Fruit fly (Drosophila melanogaster) Kc167 (cell line): ENCODE measurements around the gene Lkb1.

Experiments
- Myc ChIP-seq: fragments of >200 bp; optimal IDR thresholded peaks from 2 replicates; lab custom pipeline; 2017; ENCODE audit warnings: missing external identifiers
- Sin3A ChIP-seq: fragments of >200 bp; optimal IDR thresholded peaks from 2 replicates; lab custom pipeline; 2018; ENCODE audit warnings: missing external identifiers
- h ChIP-seq: fragments of >200 bp; optimal IDR thresholded peaks from 3 replicates; lab custom pipeline; 2018; ENCODE audit warnings: missing external identifiers
- insv ChIP-seq: fragments of >200 bp; optimal IDR thresholded peaks from 3 replicates; lab custom pipeline; 2018; ENCODE audit warnings: missing external identifiers
- psq ChIP-seq: fragments of >200 bp; optimal IDR thresholded peaks from 2 replicates; lab custom pipeline; 2017; ENCODE audit warnings: missing external identifiers
- ttk ChIP-seq: sonication (Bioruptor generic); optimal IDR thresholded peaks from 2 replicates; lab custom pipeline; 2017; ENCODE audit warnings: missing external identifiers

Lkb1 gene

DNA sequence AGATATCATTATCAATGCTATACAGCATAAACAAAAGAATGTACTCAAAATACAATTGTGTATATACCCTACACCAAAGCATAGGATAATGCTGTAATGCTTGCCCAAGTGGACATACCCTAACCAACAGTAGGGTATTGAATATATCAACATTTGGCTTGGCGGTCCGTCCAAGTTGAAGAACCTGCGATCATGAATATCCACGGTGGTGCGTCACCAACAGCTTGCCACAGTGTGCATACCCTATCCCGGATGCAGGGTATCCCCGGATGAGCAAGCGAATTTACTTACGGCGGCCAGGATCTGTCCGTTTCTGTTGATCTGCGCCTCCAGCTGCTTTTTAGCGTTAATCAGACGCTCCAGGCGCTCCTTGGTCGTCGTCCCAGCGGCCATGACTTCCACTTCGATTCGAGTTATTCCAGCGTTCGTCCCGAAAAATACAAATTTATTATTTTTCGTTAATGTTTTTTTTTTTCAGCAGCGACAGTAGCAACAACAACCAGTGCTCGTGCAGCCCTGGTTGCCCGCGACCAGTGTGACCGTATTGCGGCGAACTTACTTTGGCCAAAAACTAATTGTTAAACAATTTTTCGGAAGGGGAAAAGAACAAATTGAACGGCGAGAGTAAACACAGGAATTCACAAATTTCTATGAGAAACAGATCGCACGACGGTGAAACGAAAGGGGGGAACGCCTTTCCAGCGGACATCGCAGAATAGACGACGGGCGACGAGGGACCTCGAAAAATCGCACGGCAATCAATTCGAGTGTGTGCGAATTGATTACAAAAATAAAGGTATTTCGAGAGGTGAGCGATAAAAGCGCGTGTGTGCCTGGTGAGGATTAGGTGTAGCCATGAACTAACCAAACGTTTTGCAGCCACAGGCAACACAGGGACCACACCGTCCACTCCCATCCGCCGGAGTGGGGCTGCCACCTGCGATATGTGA lies at the start of gene Lkb1, which contains the start of gene CG9588:
Gene Lkb1 (plus strand): TSS at position 413 of the 950 bp plus-strand sequence.
Gene CG9588 (minus strand): TSS at position 545 of the 950 bp plus-strand sequence.
- TF ChIP-seq Sin3A (lab: Kevin White, UChicago) (no peak), h (lab: Kevin White, UChicago) (no peak), ttk (lab: Kevin White, UChicago) (no peak), psq (lab: Kevin White, UChicago) (no peak), Myc (lab: Kevin White, UChicago) (no peak), insv (lab: Kevin White, UChicago) (no peak)

DNA sequence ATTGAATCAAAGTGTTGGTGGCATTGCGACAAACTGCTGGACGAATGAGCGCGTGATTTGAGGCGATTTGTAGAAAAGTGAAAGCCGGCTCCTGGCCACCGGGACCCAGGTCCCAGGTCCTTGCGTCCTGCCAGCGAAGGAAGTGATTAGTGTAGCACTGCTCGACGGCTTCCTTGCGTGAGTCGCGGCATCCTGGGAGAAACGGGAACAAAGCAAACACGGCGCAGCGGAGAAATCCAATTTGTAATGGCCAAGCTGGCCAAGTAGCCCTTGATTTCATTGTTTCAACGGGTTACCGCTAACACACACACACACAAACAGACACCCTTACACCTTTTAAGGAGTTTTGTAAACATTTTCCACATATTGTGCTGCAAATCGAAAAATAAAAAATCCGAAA lies 44.7 kb upstream of the Lkb1 start, which contains the start of gene CG10841:
Gene CG10841 (plus strand): TSS at position 301 of the 400 bp plus-strand sequence.
- TF ChIP-seq ttk (lab: Kevin White, UChicago) = no peak
- no peak for TF ChIP-seq Sin3A (lab: Kevin White, UChicago)
- TF ChIP-seq Myc (lab: Kevin White, UChicago) = no peak
- TF ChIP-seq psq (lab: Kevin White, UChicago) = no peak
- TF ChIP-seq insv (lab: Kevin White, UChicago) = no peak
- no peak for TF ChIP-seq h (lab: Kevin White, UChicago)

DNA sequence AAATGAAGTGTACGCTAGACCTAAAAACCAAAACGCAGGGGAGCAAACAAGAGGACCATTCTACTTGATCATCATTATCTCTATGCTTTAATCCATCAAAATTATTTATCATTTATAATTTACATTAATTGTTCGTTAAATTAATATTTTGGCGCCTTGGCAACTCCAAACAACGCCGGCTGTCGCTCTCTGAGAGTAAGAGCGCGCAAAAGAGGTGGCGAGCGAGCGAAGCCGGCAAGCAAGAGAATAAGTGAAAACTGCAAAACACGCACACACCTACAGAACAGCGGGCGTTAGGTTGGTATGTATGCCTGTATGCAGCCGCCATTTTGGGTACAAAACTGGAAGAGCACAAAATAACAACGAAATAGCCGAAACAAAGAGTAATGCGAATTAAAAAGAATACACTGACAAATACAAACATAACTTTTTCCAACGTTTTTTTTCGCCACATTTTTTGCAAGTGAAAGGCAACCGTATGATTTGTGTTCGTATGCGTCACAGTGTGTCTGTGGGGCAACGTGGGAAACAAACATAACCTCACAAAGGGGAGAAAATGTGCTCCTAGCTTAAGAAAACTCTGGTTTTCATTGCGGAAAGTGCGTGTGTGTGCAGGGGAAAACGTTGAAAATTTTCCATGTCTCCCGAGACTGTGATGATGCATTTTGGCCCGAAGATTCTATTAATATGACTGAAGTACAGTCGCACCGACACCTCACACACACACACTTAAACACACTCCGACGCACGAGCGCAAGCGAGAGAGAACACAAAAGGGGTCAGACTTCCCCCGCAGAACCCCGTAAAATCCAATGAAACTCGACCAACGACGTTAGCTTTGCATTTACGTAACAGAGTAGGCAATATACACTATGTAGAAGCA lies 31.3 kb upstream of the Lkb1 start:
- TF ChIP-seq insv (lab: Kevin White, UChicago) (no peak), Myc (lab: Kevin White, UChicago) (no peak), psq (lab: Kevin White, UChicago) (no peak), h (lab: Kevin White, UChicago) (no peak), ttk (lab: Kevin White, UChicago) (no peak), Sin3A (lab: Kevin White, UChicago) (no peak)

DNA sequence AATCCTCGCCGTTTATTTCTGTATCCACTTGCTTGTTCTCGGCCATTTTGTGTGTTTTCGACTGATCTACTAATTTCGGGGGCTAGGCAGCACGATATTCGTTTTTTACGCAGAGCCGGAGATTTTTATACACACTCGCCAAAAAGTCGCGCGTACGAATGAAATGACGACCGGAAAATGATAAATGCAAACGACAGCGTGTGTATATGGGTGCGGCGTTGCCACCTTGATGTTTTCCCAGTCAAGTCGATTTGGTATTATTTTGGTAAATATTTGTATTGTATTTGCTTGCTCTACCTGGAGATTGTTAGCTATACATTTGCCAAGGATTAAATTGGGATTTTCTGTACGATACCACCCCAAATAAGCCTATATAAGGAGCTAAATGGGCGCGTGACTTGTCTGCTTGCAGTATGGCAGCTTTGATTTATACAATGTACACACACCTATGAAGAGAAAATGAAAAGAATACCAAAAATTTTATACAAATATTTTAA lies 30.4 kb upstream of the Lkb1 start, which contains the start of gene sqd:
Gene sqd (minus strand): TSS at position 431 of the 497 bp plus-strand sequence.
- TF ChIP-seq insv (lab: Kevin White, UChicago) = no peak
- TF ChIP-seq Sin3A (lab: Kevin White, UChicago) = no peak
- TF ChIP-seq Myc (lab: Kevin White, UChicago) = no peak
- no peak for TF ChIP-seq psq (lab: Kevin White, UChicago)
- no peak for TF ChIP-seq ttk (lab: Kevin White, UChicago)
- no peak for TF ChIP-seq h (lab: Kevin White, UChicago)

DNA sequence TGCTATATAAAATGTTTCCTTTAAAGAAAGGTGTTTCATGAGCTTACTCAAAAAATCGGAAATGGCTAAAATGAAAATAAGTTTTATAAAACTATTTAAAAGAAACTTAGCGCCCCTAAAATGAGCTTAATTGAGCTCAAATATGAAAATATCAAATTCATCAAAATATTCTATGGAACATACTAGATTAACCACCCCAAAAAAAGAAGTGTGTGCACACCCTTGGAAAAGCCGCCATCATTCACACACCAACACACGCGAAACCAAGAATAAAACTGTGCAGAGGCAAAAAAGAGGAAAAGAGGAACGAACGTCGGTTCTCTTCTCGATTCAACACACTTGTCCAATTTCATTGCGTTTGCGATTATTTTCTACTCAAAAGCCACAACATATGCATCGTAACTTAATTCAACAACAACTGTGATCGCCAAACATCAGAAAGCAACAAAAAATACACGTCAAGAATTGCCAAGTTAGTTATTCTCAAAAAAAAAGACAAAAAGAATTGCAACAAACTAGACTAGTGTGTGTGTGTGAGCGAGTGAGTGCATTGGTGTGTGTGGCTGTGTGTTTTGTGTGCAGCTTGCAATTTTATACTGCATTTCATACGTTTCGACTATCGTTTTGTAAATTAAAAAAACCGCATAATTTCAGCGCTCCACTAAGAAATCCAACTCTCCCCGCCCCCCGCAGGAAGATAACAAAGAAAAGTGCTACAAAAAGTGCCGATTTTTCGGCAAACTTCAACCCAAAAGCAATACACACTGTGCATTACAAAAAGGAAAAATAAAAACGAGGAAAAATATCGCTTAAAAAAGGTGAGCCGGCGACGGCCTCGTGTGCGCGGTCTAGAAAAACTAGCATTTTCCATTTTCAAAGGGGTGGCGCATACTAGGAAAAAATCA lies 29.4 kb upstream of the Lkb1 start, which contains the start of gene rin:
Gene rin (plus strand): TSS at position 276 of the 905 bp plus-strand sequence.
- TF ChIP-seq insv (lab: Kevin White, UChicago) (no peak), ttk (lab: Kevin White, UChicago) (no peak), psq (lab: Kevin White, UChicago) (no peak), Sin3A (lab: Kevin White, UChicago) (no peak), h (lab: Kevin White, UChicago) (no peak), Myc (lab: Kevin White, UChicago) (no peak)

DNA sequence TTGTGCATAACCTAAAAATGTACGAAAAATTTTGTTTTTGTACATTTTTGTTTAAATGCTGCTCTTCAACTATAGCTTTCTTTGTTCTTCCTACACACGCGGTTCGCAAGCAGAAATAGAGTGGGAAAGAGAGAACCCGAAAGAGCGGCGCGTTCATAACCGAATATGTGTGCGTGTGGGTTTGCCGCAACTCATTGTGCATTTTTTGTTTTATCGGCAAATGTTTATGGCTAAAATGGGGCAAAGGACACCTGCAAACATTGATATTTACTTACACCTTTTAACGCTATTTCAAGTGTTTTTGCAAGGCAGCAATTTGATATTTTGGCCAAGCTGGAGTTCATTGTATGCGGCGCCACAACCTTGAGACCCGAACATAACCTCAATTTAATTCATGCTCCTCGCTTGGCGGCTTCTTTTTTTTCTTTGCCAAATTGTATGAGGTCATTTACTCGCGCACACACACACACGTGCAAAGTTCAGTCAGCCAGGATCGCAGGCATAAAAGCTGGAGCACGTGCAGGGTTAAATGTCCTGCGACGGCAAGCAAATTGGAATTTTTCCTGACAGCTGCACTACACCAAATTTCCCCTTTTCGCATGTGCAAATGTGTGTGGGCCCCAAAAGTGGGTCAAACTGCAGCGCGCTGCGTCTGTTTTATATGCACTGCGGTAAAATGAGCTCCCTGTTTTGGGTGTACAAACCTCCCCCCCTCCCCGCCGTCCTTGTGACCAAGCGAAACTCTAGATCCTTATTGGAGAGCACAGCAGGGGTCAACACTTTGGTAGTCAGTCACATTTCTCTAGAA lies 28.4 kb upstream of the Lkb1 start:
- TF ChIP-seq Sin3A (lab: Kevin White, UChicago) (no peak), Myc (lab: Kevin White, UChicago) (no peak), insv (lab: Kevin White, UChicago) (no peak), psq (lab: Kevin White, UChicago) (no peak), ttk (lab: Kevin White, UChicago) (no peak), h (lab: Kevin White, UChicago) (no peak)

DNA sequence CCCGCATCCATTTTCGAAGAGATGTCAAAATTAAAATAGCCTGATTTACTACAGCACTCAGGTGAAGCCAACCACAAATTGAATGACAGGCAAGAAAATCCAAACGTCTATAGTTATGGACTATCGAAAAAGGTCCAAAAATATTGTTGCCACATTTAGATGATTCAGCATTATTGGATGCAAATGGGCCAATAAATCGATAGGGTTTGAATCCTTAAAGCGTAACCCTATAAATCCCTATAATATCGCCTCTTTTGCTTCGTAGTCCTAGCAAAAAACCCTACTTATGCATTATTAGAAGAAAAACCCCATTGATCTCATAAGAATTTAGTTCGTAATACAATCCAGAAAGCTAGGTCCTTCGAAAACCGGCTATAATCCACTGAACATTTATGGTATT lies 20.1 kb upstream of the Lkb1 start, which contains the start of gene Rbp4:
Gene Rbp4 (minus strand): TSS at position 101 of the 400 bp plus-strand sequence.
- no peak for TF ChIP-seq Sin3A (lab: Kevin White, UChicago)
- TF ChIP-seq insv (lab: Kevin White, UChicago) = no peak
- TF ChIP-seq ttk (lab: Kevin White, UChicago) = no peak
- no peak for TF ChIP-seq Myc (lab: Kevin White, UChicago)
- no peak for TF ChIP-seq h (lab: Kevin White, UChicago)
- TF ChIP-seq psq (lab: Kevin White, UChicago) = no peak

DNA sequence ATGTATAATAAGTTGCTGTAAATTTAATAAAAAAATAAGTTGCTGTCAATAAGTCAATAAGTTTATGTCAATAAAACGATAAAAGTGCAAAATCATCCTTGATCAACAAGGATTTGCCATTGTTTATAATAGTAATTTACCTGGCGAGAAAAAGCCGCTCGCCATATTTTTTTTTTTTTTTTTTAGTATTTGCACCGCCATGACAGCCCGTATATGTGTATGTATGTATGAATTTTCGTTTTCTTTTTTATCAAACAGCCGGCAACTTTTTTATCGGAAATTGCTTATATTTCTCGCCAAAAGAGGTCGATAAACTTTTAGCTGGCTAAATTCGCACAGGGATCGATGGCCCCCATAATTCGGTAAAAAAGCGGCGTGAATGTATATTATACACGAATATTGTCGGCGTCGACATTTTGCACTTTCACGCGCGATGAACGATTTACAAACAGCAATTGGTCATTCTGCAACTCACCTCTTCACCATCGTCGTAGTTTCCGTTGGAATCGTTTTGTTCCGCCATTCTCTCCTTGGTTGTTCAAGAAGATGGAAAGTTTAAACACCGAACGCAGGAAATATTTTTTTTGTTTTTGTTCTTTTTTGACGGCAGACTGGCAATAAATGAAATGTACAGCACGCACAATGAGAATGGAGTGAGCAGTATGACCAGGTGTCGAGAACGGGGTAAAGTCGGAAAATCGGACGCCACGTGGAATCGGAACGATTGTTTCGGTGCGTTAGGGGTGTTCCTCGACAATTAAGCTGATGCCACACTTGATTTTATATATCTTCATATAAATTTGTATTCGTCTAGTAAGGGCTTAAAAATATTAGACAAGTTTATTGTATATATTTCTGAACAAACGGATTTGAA lies 16.2 kb upstream of the Lkb1 start, which contains the start of gene Hrb87F:
Gene Hrb87F (minus strand): TSS at position 667 of the 874 bp plus-strand sequence.
- TF ChIP-seq h (lab: Kevin White, UChicago) (no peak), insv (lab: Kevin White, UChicago) (no peak), Myc (lab: Kevin White, UChicago) (no peak), Sin3A (lab: Kevin White, UChicago) (no peak), ttk (lab: Kevin White, UChicago) (no peak), psq (lab: Kevin White, UChicago) (no peak)
